Fruit fly (Drosophila melanogaster): Measurements from ENCODE around the gene Faf2.

Faf2 gene

dm6 chr2L:18708239-18708891 lies at the start of gene Faf2, which contains the start of gene Grip71 (continued):
- peak; percentile 93 for TF ChIP-seq Optix (GFP tag; IDR thresholded peaks at IDR 0.05)
- TF ChIP-seq sna (GFP tag; IDR thresholded peaks at IDR 0.05; ENCODE audit: partially characterized antibody): no peak
- TF ChIP-seq Hand (GFP tag; optimal IDR thresholded peaks at IDR 0.05): peak; percentile 52
- peak; percentile 59 for TF ChIP-seq Nf-YB (GFP tag; optimal IDR thresholded peaks at IDR 0.05)
- peak; percentile 88 for TF ChIP-seq CG9727 (GFP tag; optimal IDR thresholded peaks at IDR 0.05)
- TF ChIP-seq CG15696 (tag; optimal IDR thresholded peaks at IDR 0.05): peak; percentile 89
- peak; percentile 91 for TF ChIP-seq Lhr (GFP tag; optimal IDR thresholded peaks at IDR 0.05)
- peak; percentile 86 for TF ChIP-seq chm (GFP tag; IDR thresholded peaks at IDR 0.05)
- TF ChIP-seq Spps (tag; optimal IDR thresholded peaks at IDR 0.05): peak; percentile 76
- TF ChIP-seq CG10366 (GFP tag; IDR thresholded peaks at IDR 0.05): peak; percentile 94
- TF ChIP-seq amos (GFP tag; IDR thresholded peaks at IDR 0.05; ENCODE audit: partially characterized antibody): peak; percentile 47; the same call in 1 of the 2 replicates
- TF ChIP-seq CG1233 (GFP tag; optimal IDR thresholded peaks at IDR 0.05): peak; percentile 78
- peak; percentile 65 for TF ChIP-seq Side (GFP tag; optimal IDR thresholded peaks at IDR 0.05)
- peak; percentile 95 for TF ChIP-seq lmd (GFP tag; IDR thresholded peaks at IDR 0.05)
- peak; percentile 71; the same call in 1 of the 2 replicates for TF ChIP-seq CkIIα-i1 (GFP tag; IDR thresholded peaks at IDR 0.05)
- TF ChIP-seq org-1 (GFP tag; optimal IDR thresholded peaks at IDR 0.05): peak; percentile 71
- TF ChIP-seq CG7839 (tag; optimal IDR thresholded peaks at IDR 0.05): peak; percentile 92
- no peak for TF ChIP-seq pfk (GFP tag; optimal IDR thresholded peaks at IDR 0.05)
- TF ChIP-seq tgo (GFP tag; IDR thresholded peaks at IDR 0.05): peak; percentile 94
- TF ChIP-seq CG1647 (GFP tag; optimal IDR thresholded peaks at IDR 0.05): peak; percentile 86
- peak; percentile 23 for TF ChIP-seq CTCF (GFP tag; optimal IDR thresholded peaks at IDR 0.05)
- TF ChIP-seq CG15514 (GFP tag; optimal IDR thresholded peaks at IDR 0.05): peak; percentile 90
- peak; percentile 59 for TF ChIP-seq ftz-f1 (GFP tag; optimal IDR thresholded peaks at IDR 0.05)
- TF ChIP-seq CG8944 (GFP tag; optimal IDR thresholded peaks at IDR 0.05): peak; percentile 87
- TF ChIP-seq tap (tag; optimal IDR thresholded peaks at IDR 0.05): peak; percentile 81
- TF ChIP-seq Sox102F (GFP tag; optimal IDR thresholded peaks at IDR 0.05): peak; percentile 93
- peak; percentile 85; the same call in 2 of the 3 replicates for TF ChIP-seq C15 (GFP tag; IDR thresholded peaks at IDR 0.05)
- TF ChIP-seq oc (tag; optimal IDR thresholded peaks at IDR 0.05): peak; percentile 76
- TF ChIP-seq sima (GFP tag; optimal IDR thresholded peaks at IDR 0.05): no peak
- TF ChIP-seq tio (GFP tag; optimal IDR thresholded peaks at IDR 0.05): peak; percentile 93
- TF ChIP-seq Fer3 (tag; optimal IDR thresholded peaks at IDR 0.05): peak; percentile 92
- TF ChIP-seq sug (tag; optimal IDR thresholded peaks at IDR 0.05): peak; percentile 87
- TF ChIP-seq Med (GFP tag): peak; percentile 97
- TF ChIP-seq ro (GFP tag; IDR thresholded peaks at IDR 0.05): peak; percentile 85
- peak; percentile 48 to 86 for TF ChIP-seq Eip74EF (GFP tag; optimal IDR thresholded peaks at IDR 0.05)
- peak; percentile 51; the same call in 2 of the 3 replicates for TF ChIP-seq CG16813 (GFP tag; IDR thresholded peaks at IDR 0.05; ENCODE audit: partially characterized antibody)
- TF ChIP-seq CHES-1-like (GFP tag; optimal IDR thresholded peaks at IDR 0.05): peak; percentile 82
- TF ChIP-seq Doc3 (GFP tag; IDR thresholded peaks at IDR 0.05; ENCODE audit: partially characterized antibody): no peak
- peak; percentile 59; the same call in 3 of the 4 replicates for TF ChIP-seq Dll (GFP tag; IDR thresholded peaks at IDR 0.05; ENCODE audit: partially characterized antibody)
- TF ChIP-seq CG12744 (GFP tag; optimal IDR thresholded peaks at IDR 0.05): peak; percentile 68
- TF ChIP-seq CG2116 (GFP tag; optimal IDR thresholded peaks at IDR 0.05): peak; percentile 77
- peak; percentile 80 for TF ChIP-seq jumu (GFP tag; optimal IDR thresholded peaks at IDR 0.05)
- TF ChIP-seq cas (GFP tag; IDR thresholded peaks at IDR 0.05): peak; percentile 79; the same call in 1 of the 2 replicates
- peak; percentile 87 for TF ChIP-seq Usf (GFP tag; optimal IDR thresholded peaks at IDR 0.05)
- no peak for TF ChIP-seq ash1 (GFP tag; optimal IDR thresholded peaks at IDR 0.05)
- TF ChIP-seq crol (GFP tag; IDR thresholded peaks at IDR 0.05): no peak; the same call in 1 of the 2 replicates
- TF ChIP-seq Myb (GFP tag; optimal IDR thresholded peaks at IDR 0.05): peak; percentile 66
- peak; percentile 35 for TF ChIP-seq CG6654 (GFP tag; optimal IDR thresholded peaks at IDR 0.05)
- peak; percentile 41 for TF ChIP-seq CG12071 (GFP tag; optimal IDR thresholded peaks at IDR 0.05)
